Worm (Caenorhabditis elegans) whole organism, mixed stage, embryonic: Measurements from ENCODE around the gene slc-46A.

ENCODE experiments used
- hlh-1 ChIP-seq: fragments of 150-350 bp; optimal IDR thresholded peaks from 2 replicates; lab custom pipeline; 2014; ENCODE audit warnings: missing biosample characterization, missing genetic modification reagents, missing genetic modification characterization
- lin-13 ChIP-seq: fragments of 150-350 bp; optimal IDR thresholded peaks from 2 replicates; lab custom pipeline; 2014; ENCODE audit warnings: missing biosample characterization, missing genetic modification characterization
- nhr-12 ChIP-seq: fragments of 150-350 bp; optimal IDR thresholded peaks from 2 replicates; lab custom pipeline; 2014; ENCODE audit warnings: missing biosample characterization, missing genetic modification characterization
- nhr-28 ChIP-seq: fragments of 150-350 bp; optimal IDR thresholded peaks from 2 replicates; lab custom pipeline; 2014; ENCODE audit warnings: missing biosample characterization, missing genetic modification characterization

DNA sequence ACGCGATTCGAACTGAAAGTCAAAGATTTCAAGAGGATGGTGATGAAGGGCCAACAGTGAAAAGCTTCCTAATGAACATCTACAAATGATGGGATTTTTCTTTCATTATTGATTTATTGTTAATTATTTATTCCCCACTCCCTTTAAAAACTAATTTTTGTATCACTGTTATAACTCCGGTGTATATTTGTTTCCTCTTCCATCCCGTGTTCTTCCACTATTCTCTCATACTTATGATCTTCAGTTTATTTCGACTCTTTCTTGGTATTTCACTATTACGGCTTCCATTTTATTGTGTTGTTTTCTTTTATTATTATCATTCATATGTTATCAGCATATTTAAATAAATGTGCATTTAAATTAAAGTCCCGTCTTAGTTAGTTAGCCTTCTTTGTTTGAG is 55.3 kb downstream of the slc-46A start:
- no peak for TF ChIP-seq nhr-28 (tag; lab: Kevin White, UChicago)
- no peak for TF ChIP-seq lin-13
- TF ChIP-seq nhr-12 = no peak
- no peak for TF ChIP-seq hlh-1 (tag; lab: Kevin White, UChicago)
